Fruit fly (Drosophila melanogaster) whole organism, pupa: ENCODE measurements around the gene Npc2c.

Experiments
- CG14655 ChIP-seq: fragments of 200-800 bp; sonication (Bioruptor generic); optimal IDR thresholded peaks from 3 replicates; lab custom pipeline; 2017; ENCODE audit warnings: mild to moderate bottlenecking, missing biosample characterization, missing genetic modification reagents, missing genetic modification characterization
- CG17806 ChIP-seq: fragments of 200-800 bp; sonication (Bioruptor generic); optimal IDR thresholded peaks from 2 replicates; lab custom pipeline; 2018; ENCODE audit warnings: missing biosample characterization, mild to moderate bottlenecking, missing genetic modification characterization, moderate library complexity
- CG34367 ChIP-seq: fragments of 200-800 bp; sonication (Bioruptor generic); optimal IDR thresholded peaks from 2 replicates; lab custom pipeline; 2018; ENCODE audit warnings: missing biosample characterization, mild to moderate bottlenecking, missing genetic modification characterization
- CG8159 ChIP-seq: fragments of 200-800 bp; sonication (Bioruptor generic); optimal IDR thresholded peaks from 3 replicates; lab custom pipeline; 2018; ENCODE audit warnings: missing biosample characterization, mild to moderate bottlenecking, missing genetic modification characterization, moderate library complexity
- CG9948 ChIP-seq: fragments of 200-800 bp; sonication (Bioruptor generic); optimal IDR thresholded peaks from 2 replicates; lab custom pipeline; 2018; ENCODE audit warnings: missing biosample characterization, mild to moderate bottlenecking, missing genetic modification characterization, moderate library complexity
- D1 ChIP-seq: fragments of 200-800 bp; sonication (Bioruptor generic); optimal IDR thresholded peaks from 2 replicates; lab custom pipeline; 2018; ENCODE audit warnings: missing biosample characterization, mild to moderate bottlenecking, missing genetic modification characterization, moderate library complexity
- EcR ChIP-seq: fragments of 200-800 bp; sonication (Bioruptor generic); optimal IDR thresholded peaks from 3 replicates; lab custom pipeline; 2019; ENCODE audit warnings: missing biosample characterization, missing genetic modification characterization, mild to moderate bottlenecking, moderate library complexity, missing genetic modification reagents
- Ets98B ChIP-seq: fragments of 200-800 bp; sonication (Bioruptor generic); IDR thresholded peaks from 2 replicates; pipeline ENCODE4 v1.3.6; 2022; ENCODE audit warnings: missing biosample characterization, missing genetic modification characterization
- Pif1B ChIP-seq: fragments of 200-800 bp; sonication (Bioruptor generic); optimal IDR thresholded peaks from 3 replicates; lab custom pipeline; 2016; ENCODE audit warnings: missing biosample characterization, missing genetic modification characterization

- TF ChIP-seq CG17806 (tag; lab: Kevin White, UChicago) (no peak), D1 (no peak), CG9948 (no peak), CG8159 (tag; lab: Kevin White, UChicago) (no peak), EcR (GFP tag; lab: Kevin White, UChicago) (no peak), Pif1B (GFP tag; lab: Kevin White, UChicago) (no peak), CG34367 (no peak), Ets98B (no peak), CG14655 (GFP tag; lab: Kevin White, UChicago) (no peak)
Measured at dm6 chr3R:10062324-10062723, 2.3 kb downstream of the Npc2c start, which contains the start of gene CG33630.
